Fruit fly (Drosophila melanogaster) whole organism, embryonic: ENCODE results near the gene Myo10A.

Experiments used
- B-H2 ChIP-seq: fragments of 200-800 bp; sonication (Bioruptor generic); optimal IDR thresholded peaks from 2 replicates; lab custom pipeline; 2018; ENCODE audit warnings: missing biosample characterization, mild to moderate bottlenecking, missing genetic modification characterization
- Bteb2 ChIP-seq: fragments of 200-800 bp; sonication (Bioruptor generic); optimal IDR thresholded peaks from 2 replicates; lab custom pipeline; 2016; ENCODE audit warnings: missing biosample characterization, missing genetic modification characterization
- CG10543 ChIP-seq: fragments of 200-800 bp; sonication (Bioruptor generic); optimal IDR thresholded peaks from 3 replicates; lab custom pipeline; 2017; ENCODE audit warnings: missing biosample characterization, mild to moderate bottlenecking, missing genetic modification characterization, moderate library complexity
- CG12391 ChIP-seq: fragments of 200-800 bp; sonication (Bioruptor generic); optimal IDR thresholded peaks from 3 replicates; lab custom pipeline; 2018; ENCODE audit warnings: missing biosample characterization, mild to moderate bottlenecking, missing genetic modification characterization, moderate library complexity
- CG15011 ChIP-seq: fragments of 200-800 bp; sonication (Bioruptor generic); optimal IDR thresholded peaks from 3 replicates; lab custom pipeline; 2018; ENCODE audit warnings: missing biosample characterization, mild to moderate bottlenecking, missing genetic modification characterization
- CG1603 ChIP-seq: fragments of 200-800 bp; sonication (Bioruptor generic); optimal IDR thresholded peaks from 2 replicates; lab custom pipeline; 2019; ENCODE audit warnings: missing biosample characterization, mild to moderate bottlenecking, missing genetic modification characterization, moderate library complexity
- CG16815 ChIP-seq: fragments of 200-800 bp; sonication (Bioruptor generic); optimal IDR thresholded peaks from 3 replicates; lab custom pipeline; 2017; ENCODE audit warnings: missing biosample characterization, mild to moderate bottlenecking, missing genetic modification characterization
- CG17568 ChIP-seq: fragments of 200-800 bp; sonication (Bioruptor generic); optimal IDR thresholded peaks from 2 replicates; lab custom pipeline; 2018; ENCODE audit warnings: missing biosample characterization, mild to moderate bottlenecking, missing genetic modification characterization, moderate library complexity
- CG17612 ChIP-seq: fragments of 200-800 bp; sonication (Bioruptor generic); IDR thresholded peaks from 2 replicates; pipeline ENCODE4 v1.3.6; 2022; ENCODE audit warnings: missing biosample characterization, missing genetic modification characterization
- CG2678 ChIP-seq: fragments of 200-800 bp; sonication (Bioruptor generic); optimal IDR thresholded peaks from 3 replicates; lab custom pipeline; 2019; ENCODE audit warnings: missing biosample characterization, mild to moderate bottlenecking, missing genetic modification characterization, moderate library complexity
- CG34376 ChIP-seq: fragments of 200-800 bp; sonication (Bioruptor generic); optimal IDR thresholded peaks from 2 replicates; lab custom pipeline; 2018; ENCODE audit warnings: missing biosample characterization, mild to moderate bottlenecking, missing genetic modification characterization
- CG3726 ChIP-seq: fragments of 200-800 bp; sonication (Bioruptor generic); IDR thresholded peaks from 3 replicates; pipeline ENCODE4, ENCODE4 v1.3.6; 2022; ENCODE audit warnings: missing biosample characterization, missing genetic modification characterization
- CG7357 ChIP-seq: fragments of 200-800 bp; sonication (Bioruptor generic); IDR thresholded peaks from 3 replicates; pipeline ENCODE4 v1.3.6; 2022; ENCODE audit warnings: missing biosample characterization, missing genetic modification characterization
- CG7839 ChIP-seq: fragments of 200-800 bp; sonication (Bioruptor generic); optimal IDR thresholded peaks from 3 replicates; lab custom pipeline; 2018; ENCODE audit warnings: missing biosample characterization, mild to moderate bottlenecking, missing genetic modification characterization, moderate library complexity
- CG8388 ChIP-seq: fragments of 200-800 bp; sonication (Bioruptor generic); optimal IDR thresholded peaks from 2 replicates; lab custom pipeline; 2019; ENCODE audit warnings: missing biosample characterization, mild to moderate bottlenecking, missing genetic modification characterization, moderate library complexity
- D19B ChIP-seq: fragments of 200-800 bp; sonication (Bioruptor generic); optimal IDR thresholded peaks from 2 replicates; lab custom pipeline; 2017; ENCODE audit warnings: missing biosample characterization, mild to moderate bottlenecking, missing genetic modification characterization
- Dad ChIP-seq: fragments of 200-800 bp; sonication (Bioruptor generic); optimal IDR thresholded peaks from 3 replicates; lab custom pipeline; 2016; ENCODE audit warnings: missing biosample characterization, missing genetic modification characterization
- Dek ChIP-seq: fragments of 200-800 bp; sonication (Bioruptor generic); optimal IDR thresholded peaks from 3 replicates; lab custom pipeline; 2019; ENCODE audit warnings: missing biosample characterization, mild to moderate bottlenecking, missing genetic modification characterization, moderate library complexity
- Elba2 ChIP-seq: fragments of 200-800 bp; sonication (Bioruptor generic); optimal IDR thresholded peaks from 3 replicates; lab custom pipeline; 2016; ENCODE audit warnings: missing biosample characterization, missing genetic modification characterization
- Ets65A ChIP-seq: fragments of 200-800 bp; sonication (Bioruptor generic); peaks from one replicate; lab custom pipeline; 2016; ENCODE audit warnings: missing biosample characterization, missing genetic modification characterization
- H15 ChIP-seq: fragments of 200-800 bp; sonication (Bioruptor generic); IDR thresholded peaks from 3 replicates; pipeline ENCODE4 v1.3.6; 2022; ENCODE audit warnings: missing biosample characterization, missing genetic modification characterization
- HHEX ChIP-seq: fragments of 200-800 bp; sonication (Bioruptor generic); optimal IDR thresholded peaks from 3 replicates; lab custom pipeline; 2017; ENCODE audit warnings: missing biosample characterization, mild to moderate bottlenecking, missing genetic modification characterization, missing genetic modification reagents
- HLH3B ChIP-seq: fragments of 200-800 bp; sonication (Bioruptor generic); IDR thresholded peaks from 2 replicates; pipeline ENCODE4 v1.3.6; 2022; ENCODE audit warnings: missing biosample characterization, missing genetic modification characterization
- Hey ChIP-seq: fragments of 200-800 bp; sonication (Bioruptor generic); optimal IDR thresholded peaks from 3 replicates; lab custom pipeline; 2018; ENCODE audit warnings: missing biosample characterization, mild to moderate bottlenecking, missing genetic modification characterization
- Hmx ChIP-seq: fragments of 200-800 bp; sonication (Bioruptor generic); optimal IDR thresholded peaks from 2 replicates; lab custom pipeline; 2016; ENCODE audit warnings: missing biosample characterization, missing genetic modification characterization
- Hr51 ChIP-seq, 2 experiments: fragments of 200-800 bp; sonication (Bioruptor generic); optimal IDR thresholded peaks; 2 replicates in 1 of 2; 3 replicates in 1 of 2; lab custom pipeline; 2016 to 2018; ENCODE audit warnings: missing biosample characterization in 2 of 2, missing genetic modification characterization in 2 of 2, mild to moderate bottlenecking in 1 of 2, moderate library complexity in 1 of 2
- Med ChIP-seq: fragments of 200-800 bp; sonication (Bioruptor generic); peaks from one replicate; lab custom pipeline; 2016; ENCODE audit warnings: missing biosample characterization, missing genetic modification characterization, mild to moderate bottlenecking, inconsistent platforms, moderate library complexity
- Pdp1 ChIP-seq, 2 experiments: fragments of 200-800 bp; sonication (Bioruptor generic); optimal IDR thresholded peaks; 3 replicates each; lab custom pipeline; 2016; ENCODE audit warnings: missing biosample characterization in 2 of 2, missing genetic modification characterization in 2 of 2, mild to moderate bottlenecking in 1 of 2, moderate library complexity in 1 of 2
- Sox102F ChIP-seq: fragments of 200-800 bp; sonication (Bioruptor generic); optimal IDR thresholded peaks from 2 replicates; lab custom pipeline; 2018; ENCODE audit warnings: missing biosample characterization, mild to moderate bottlenecking, missing genetic modification characterization, moderate library complexity
- caup ChIP-seq: fragments of 200-800 bp; sonication (Bioruptor generic); optimal IDR thresholded peaks from 3 replicates; lab custom pipeline; 2017; ENCODE audit warnings: missing biosample characterization, mild to moderate bottlenecking, missing genetic modification characterization, moderate library complexity; ENCODE audit not compliant: severe bottlenecking
- chinmo ChIP-seq: fragments of 200-800 bp; sonication (Bioruptor generic); IDR thresholded peaks from 4 replicates; pipeline ENCODE4 v1.3.6; 2022; ENCODE audit warnings: missing biosample characterization, missing genetic modification characterization; ENCODE audit not compliant: partially characterized antibody
- corto ChIP-seq: fragments of 200-800 bp; sonication (Bioruptor generic); optimal IDR thresholded peaks from 2 replicates; lab custom pipeline; 2016; ENCODE audit warnings: missing biosample characterization, mild to moderate bottlenecking, missing genetic modification characterization, moderate library complexity
- cwo ChIP-seq: fragments of 200-800 bp; sonication (Bioruptor generic); optimal IDR thresholded peaks from 3 replicates; lab custom pipeline; 2017; ENCODE audit warnings: missing biosample characterization, missing genetic modification characterization, mild to moderate bottlenecking, moderate library complexity, missing genetic modification reagents
- dmrt11E ChIP-seq: fragments of 200-800 bp; sonication (Bioruptor generic); optimal IDR thresholded peaks from 3 replicates; lab custom pipeline; 2018; ENCODE audit warnings: missing biosample characterization, mild to moderate bottlenecking, missing genetic modification characterization, moderate library complexity
- dmrt99B ChIP-seq: fragments of 200-800 bp; sonication (Bioruptor generic); optimal IDR thresholded peaks from 2 replicates; lab custom pipeline; 2018; ENCODE audit warnings: missing biosample characterization, mild to moderate bottlenecking, missing genetic modification characterization, moderate library complexity
- esg ChIP-seq: fragments of 200-800 bp; sonication (Bioruptor generic); conservative IDR thresholded peaks from 2 replicates; pipeline ENCODE4 v1.3.6; 2022; ENCODE audit warnings: missing biosample characterization, missing genetic modification characterization
- grau ChIP-seq: fragments of 200-800 bp; optimal IDR thresholded peaks from 3 replicates; lab custom pipeline; 2019; ENCODE audit warnings: missing biosample characterization, mild to moderate bottlenecking, missing genetic modification characterization, moderate library complexity
- grn ChIP-seq: fragments of 200-800 bp; sonication (Bioruptor generic); optimal IDR thresholded peaks from 3 replicates; lab custom pipeline; 2017; ENCODE audit warnings: missing biosample characterization, missing genetic modification characterization
- hbn ChIP-seq: fragments of 200-800 bp; sonication (Bioruptor generic); IDR thresholded peaks from 2 replicates; pipeline ENCODE4 v1.3.6; 2022; ENCODE audit warnings: missing biosample characterization, missing genetic modification characterization; ENCODE audit not compliant: partially characterized antibody
- hkb ChIP-seq, 2 experiments: fragments of 200-800 bp in 1 of 2; fragments of >200 bp in 1 of 2; sonication (Bioruptor generic) in 1 of 2; IDR thresholded peaks in 1 of 2; optimal IDR thresholded peaks in 1 of 2; 2 replicates each; pipeline versions ENCODE4 v1.3.6 to Lab custom; 2017 to 2022; ENCODE audit warnings: missing biosample characterization in 1 of 2, missing genetic modification characterization in 1 of 2
- jigr1 ChIP-seq: fragments of 200-800 bp; sonication (Bioruptor generic); IDR thresholded peaks from 3 replicates; pipeline ENCODE4 v1.3.6; 2022; ENCODE audit warnings: missing biosample characterization, missing genetic modification characterization
- nerfin-1 ChIP-seq: fragments of 200-800 bp; sonication (Bioruptor generic); optimal IDR thresholded peaks from 3 replicates; lab custom pipeline; 2019; ENCODE audit warnings: missing biosample characterization, mild to moderate bottlenecking, missing genetic modification characterization, moderate library complexity
- pros ChIP-seq: fragments of 200-800 bp; sonication (Bioruptor generic); optimal IDR thresholded peaks from 3 replicates; lab custom pipeline; 2019; ENCODE audit warnings: missing biosample characterization, mild to moderate bottlenecking, missing genetic modification characterization, moderate library complexity
- row ChIP-seq: fragments of 200-800 bp; sonication (Bioruptor generic); IDR thresholded peaks from 3 replicates; pipeline ENCODE4 v1.3.6; 2022; ENCODE audit warnings: missing biosample characterization, missing genetic modification characterization
- sug ChIP-seq: fragments of 200-800 bp; optimal IDR thresholded peaks from 2 replicates; lab custom pipeline; 2019; ENCODE audit warnings: missing biosample characterization, mild to moderate bottlenecking, missing genetic modification characterization, moderate library complexity

Myo10A gene

dm6 chrX:10923711-10924281 lies 6.8 kb upstream of the Myo10A start, which contains the start of gene v:
Gene v (plus strand): TSS chrX:10923972.
- no peak for TF ChIP-seq hbn (GFP tag; lab: Robert Waterston, UW)
- no peak for TF ChIP-seq HLH3B (GFP tag; lab: Robert Waterston, UW)
- no peak for TF ChIP-seq CG16815 (GFP tag; lab: Kevin White, UChicago)
- no peak for TF ChIP-seq caup
- no peak for TF ChIP-seq CG17568 (GFP tag; lab: Kevin White, UChicago)
- TF ChIP-seq dmrt99B (tag; lab: Kevin White, UChicago), result no peak
- no peak for TF ChIP-seq CG3726 (GFP tag; lab: Robert Waterston, UW)
- TF ChIP-seq Ets65A (GFP tag; lab: Kevin White, UChicago), result peak; percentile 26
- TF ChIP-seq pros (GFP tag; lab: Kevin White, UChicago), result no peak
- no peak for TF ChIP-seq CG1603 (tag; lab: Kevin White, UChicago)
- no peak for TF ChIP-seq jigr1 (GFP tag; lab: Robert Waterston, UW)
- no peak for TF ChIP-seq D19B (GFP tag; lab: Kevin White, UChicago)
- peak; percentile 61 for TF ChIP-seq sug (tag; lab: Kevin White, UChicago)

- TF ChIP-seq CG10543 (GFP tag; lab: Kevin White, UChicago) (peak; percentile 24), Pdp1 (GFP tag; optimal IDR thresholded peaks at IDR 0.05; lab: Kevin White, UChicago) (peak in 1 of 2 experiments; percentile 90), CG34376 (GFP tag; lab: Kevin White, UChicago) (peak; percentile 92), chinmo (GFP tag; lab: Robert Waterston, UW) (0 out of 4 replicates have a peak, but pooled peaks have one; percentile 38), sug (tag; lab: Kevin White, UChicago) (peak; percentile 40), grau (no peak), CG8388 (GFP tag; lab: Kevin White, UChicago) (no peak), Med (peak; percentile 15)
Observed at dm6 chrX:10926245-10926644, 4.4 kb upstream of the Myo10A start.

- peak; percentile 1 for TF ChIP-seq CG7839 (tag; lab: Kevin White, UChicago)
- no peak for TF ChIP-seq Dek (tag; lab: Kevin White, UChicago)
- TF ChIP-seq hkb (optimal IDR thresholded peaks at IDR 0.05; lab: Kevin White, UChicago), result no peak
- no peak for TF ChIP-seq hkb (GFP tag; IDR thresholded peaks at IDR 0.05; lab: Robert Waterston, UW)
- TF ChIP-seq H15 (GFP tag; lab: Robert Waterston, UW), result no peak
- no peak for TF ChIP-seq grn (GFP tag; lab: Kevin White, UChicago)
- no peak for TF ChIP-seq Hmx (GFP tag; lab: Kevin White, UChicago)
- TF ChIP-seq Elba2 (GFP tag; lab: Kevin White, UChicago), result no peak
- TF ChIP-seq HHEX (GFP tag; lab: Kevin White, UChicago), result no peak
- no peak for TF ChIP-seq Bteb2 (GFP tag; lab: Kevin White, UChicago)
- TF ChIP-seq chinmo (GFP tag; lab: Robert Waterston, UW), result peak; percentile 88
- TF ChIP-seq CG2678, result peak; percentile 42
- peak; percentile 26 for TF ChIP-seq B-H2
- no peak for TF ChIP-seq cwo (GFP tag; lab: Kevin White, UChicago)
- peak in 1 of 2 experiments; percentile 21 for TF ChIP-seq Pdp1 (GFP tag; optimal IDR thresholded peaks at IDR 0.05; lab: Kevin White, UChicago)
- peak; percentile 18 for TF ChIP-seq corto (GFP tag; lab: Kevin White, UChicago)
- TF ChIP-seq Hr51 (GFP tag; optimal IDR thresholded peaks at IDR 0.05; lab: Kevin White, UChicago), result peak in 1 of 2 experiments; percentile 22
- TF ChIP-seq nerfin-1 (tag; lab: Kevin White, UChicago), result no peak
- no peak for TF ChIP-seq Dad (GFP tag; lab: Kevin White, UChicago)
- peak; percentile 18; the same call in 1 of the 3 replicates for TF ChIP-seq row (GFP tag; lab: Robert Waterston, UW)
- TF ChIP-seq Sox102F (GFP tag; lab: Kevin White, UChicago), result peak; percentile 4
- no peak for TF ChIP-seq CG7357 (GFP tag; lab: Robert Waterston, UW)
- no peak for TF ChIP-seq Hey
- TF ChIP-seq esg (GFP tag; lab: Robert Waterston, UW), result no peak
- no peak for TF ChIP-seq CG15011
- no peak for TF ChIP-seq dmrt11E (tag; lab: Kevin White, UChicago)
- no peak for TF ChIP-seq CG17612
- no peak for TF ChIP-seq CG12391
Observed at dm6 chrX:10927110-10927509, 3.5 kb upstream of the Myo10A start, which contains the start of gene CG2145. Gene CG2145 (plus strand): TSS chrX:10927399.
